Fruit fly (Drosophila melanogaster) whole organism, embryonic: Measurements from ENCODE around the gene CG15152.

Experiments
- B-H2 ChIP-seq: fragments of 200-800 bp; sonication (Bioruptor generic); optimal IDR thresholded peaks from 2 replicates; lab custom pipeline; 2018; ENCODE audit warnings: missing biosample characterization, mild to moderate bottlenecking, missing genetic modification characterization
- BEAF-32 ChIP-seq: fragments of 200-800 bp; sonication (Bioruptor generic); optimal IDR thresholded peaks from 3 replicates; lab custom pipeline; 2017; ENCODE audit warnings: missing biosample characterization, missing genetic modification characterization, mild to moderate bottlenecking, moderate library complexity, missing genetic modification reagents
- CG10267 ChIP-seq: fragments of 200-800 bp; sonication (Bioruptor generic); optimal IDR thresholded peaks from 2 replicates; lab custom pipeline; 2018; ENCODE audit warnings: missing biosample characterization, mild to moderate bottlenecking, missing genetic modification characterization, moderate library complexity
- CG10543 ChIP-seq: fragments of 200-800 bp; sonication (Bioruptor generic); optimal IDR thresholded peaks from 3 replicates; lab custom pipeline; 2017; ENCODE audit warnings: missing biosample characterization, mild to moderate bottlenecking, missing genetic modification characterization, moderate library complexity
- CG12659 ChIP-seq: fragments of 200-800 bp; sonication (Bioruptor generic); optimal IDR thresholded peaks from 3 replicates; lab custom pipeline; 2017; ENCODE audit warnings: mild to moderate bottlenecking, missing biosample characterization, missing genetic modification reagents, missing genetic modification characterization
- CG15073 ChIP-seq: fragments of 200-800 bp; sonication (Bioruptor generic); optimal IDR thresholded peaks from 2 replicates; lab custom pipeline; 2016; ENCODE audit warnings: missing biosample characterization, missing genetic modification characterization
- CG15514 ChIP-seq: fragments of 200-800 bp; sonication (Bioruptor generic); optimal IDR thresholded peaks from 3 replicates; lab custom pipeline; 2017; ENCODE audit warnings: missing biosample characterization, missing genetic modification characterization, mild to moderate bottlenecking, moderate library complexity, missing genetic modification reagents
- CG17186 ChIP-seq: fragments of 200-800 bp; sonication (Bioruptor generic); optimal IDR thresholded peaks from 3 replicates; lab custom pipeline; 2017; ENCODE audit warnings: missing biosample characterization, missing genetic modification reagents, missing genetic modification characterization
- CG1792 ChIP-seq: fragments of 200-800 bp; sonication (Bioruptor generic); optimal IDR thresholded peaks from 2 replicates; lab custom pipeline; 2016; ENCODE audit warnings: missing biosample characterization, missing genetic modification characterization
- CG18476 ChIP-seq: fragments of 200-800 bp; sonication (Bioruptor generic); optimal IDR thresholded peaks from 2 replicates; lab custom pipeline; 2016; ENCODE audit warnings: missing biosample characterization, mild to moderate bottlenecking, missing genetic modification characterization
- CG32532 ChIP-seq: fragments of 200-800 bp; sonication (Bioruptor generic); IDR thresholded peaks from 2 replicates; pipeline ENCODE4 v1.3.6; 2022; ENCODE audit warnings: missing biosample characterization, missing genetic modification characterization
- CG32767 ChIP-seq: fragments of 200-800 bp; sonication (Bioruptor generic); IDR thresholded peaks from 2 replicates; pipeline ENCODE4 v1.3.6; 2022; ENCODE audit warnings: missing biosample characterization, missing genetic modification characterization
- CG33213 ChIP-seq: fragments of 200-800 bp; sonication (Bioruptor generic); optimal IDR thresholded peaks from 3 replicates; lab custom pipeline; 2016; ENCODE audit warnings: missing biosample characterization, missing genetic modification characterization
- CG3726 ChIP-seq: fragments of 200-800 bp; sonication (Bioruptor generic); IDR thresholded peaks from 3 replicates; pipeline ENCODE4, ENCODE4 v1.3.6; 2022; ENCODE audit warnings: missing biosample characterization, missing genetic modification characterization
- CG4854 ChIP-seq: fragments of 200-800 bp; sonication (Bioruptor generic); optimal IDR thresholded peaks from 2 replicates; lab custom pipeline; 2016; ENCODE audit warnings: missing biosample characterization, missing genetic modification characterization, inconsistent platforms
- CG5245 ChIP-seq: fragments of 200-800 bp; sonication (Bioruptor generic); optimal IDR thresholded peaks from 3 replicates; lab custom pipeline; 2016; ENCODE audit warnings: missing biosample characterization, missing genetic modification characterization
- CG8388 ChIP-seq: fragments of 200-800 bp; sonication (Bioruptor generic); optimal IDR thresholded peaks from 2 replicates; lab custom pipeline; 2019; ENCODE audit warnings: missing biosample characterization, mild to moderate bottlenecking, missing genetic modification characterization, moderate library complexity
- CG8765 ChIP-seq: fragments of 200-800 bp; sonication (Bioruptor generic); IDR thresholded peaks from 2 replicates; pipeline ENCODE4 v1.3.6; 2022; ENCODE audit warnings: missing biosample characterization, missing genetic modification characterization
- CG9727 ChIP-seq: fragments of 200-800 bp; sonication (Bioruptor generic); optimal IDR thresholded peaks from 3 replicates; lab custom pipeline; 2017; ENCODE audit warnings: missing biosample characterization, mild to moderate bottlenecking, missing genetic modification characterization
- CHES-1-like ChIP-seq: fragments of 200-800 bp; sonication (Bioruptor generic); optimal IDR thresholded peaks from 2 replicates; lab custom pipeline; 2016; ENCODE audit warnings: missing biosample characterization, missing genetic modification characterization
- Doc3 ChIP-seq: fragments of 200-800 bp; sonication (Bioruptor generic); IDR thresholded peaks from 3 replicates; pipeline ENCODE4 v1.3.6; 2022; ENCODE audit warnings: missing biosample characterization, missing genetic modification characterization; ENCODE audit not compliant: partially characterized antibody
- Fer2 ChIP-seq: fragments of 200-800 bp; sonication (Bioruptor generic); optimal IDR thresholded peaks from 2 replicates; lab custom pipeline; 2018; ENCODE audit warnings: missing biosample characterization, mild to moderate bottlenecking, missing genetic modification characterization, moderate library complexity
- HLHmδ ChIP-seq: fragments of 200-800 bp; sonication (Bioruptor generic); optimal IDR thresholded peaks from 2 replicates; lab custom pipeline; 2018; ENCODE audit warnings: missing biosample characterization, mild to moderate bottlenecking, missing genetic modification characterization, moderate library complexity
- Lim3 ChIP-seq: fragments of 200-800 bp; sonication (Bioruptor generic); IDR thresholded peaks from 2 replicates; pipeline ENCODE4 v1.3.6; 2022; ENCODE audit warnings: missing biosample characterization, missing genetic modification characterization
- MBD-R2 ChIP-seq: fragments of 200-800 bp; sonication (Bioruptor generic); IDR thresholded peaks from 2 replicates; pipeline ENCODE4 v1.3.6; 2022; ENCODE audit warnings: missing biosample characterization, missing genetic modification characterization
- Nf-YB ChIP-seq: fragments of 200-800 bp; sonication (Bioruptor generic); optimal IDR thresholded peaks from 3 replicates; lab custom pipeline; 2019; ENCODE audit warnings: missing biosample characterization, mild to moderate bottlenecking, missing genetic modification characterization, moderate library complexity
- Nf-YC ChIP-seq: fragments of 200-800 bp; optimal IDR thresholded peaks from 3 replicates; lab custom pipeline; 2019; ENCODE audit warnings: missing biosample characterization, mild to moderate bottlenecking, missing genetic modification characterization, moderate library complexity
- Oaz ChIP-seq: fragments of 200-800 bp; sonication (Bioruptor generic); IDR thresholded peaks from 2 replicates; pipeline ENCODE4 v1.3.6; 2022; ENCODE audit warnings: missing biosample characterization, missing genetic modification characterization
- Ravus ChIP-seq: fragments of 200-800 bp; sonication (Bioruptor generic); IDR thresholded peaks from 2 replicates; pipeline ENCODE4 v1.3.6; 2022; ENCODE audit warnings: missing biosample characterization, missing genetic modification characterization
- ase ChIP-seq: fragments of 200-800 bp; sonication (Bioruptor generic); IDR thresholded peaks from 3 replicates; pipeline ENCODE4 v1.3.6; 2022; ENCODE audit warnings: missing biosample characterization, missing genetic modification characterization
- bbx ChIP-seq: fragments of 200-800 bp; sonication (Bioruptor generic); IDR thresholded peaks from 2 replicates; pipeline ENCODE4 v1.3.6; 2022; ENCODE audit warnings: missing biosample characterization, missing genetic modification characterization; ENCODE audit not compliant: partially characterized antibody
- bsh ChIP-seq, 2 experiments: fragments of 200-800 bp; sonication (Bioruptor generic); optimal IDR thresholded peaks; 2 replicates each; lab custom pipeline; 2017 to 2018; ENCODE audit warnings: mild to moderate bottlenecking in 2 of 2, missing biosample characterization in 2 of 2, missing genetic modification characterization in 2 of 2, moderate library complexity in 1 of 2
- btn ChIP-seq: fragments of 200-800 bp; sonication (Bioruptor generic); optimal IDR thresholded peaks from 2 replicates; lab custom pipeline; 2016; ENCODE audit warnings: missing biosample characterization, missing genetic modification characterization
- caup ChIP-seq: fragments of 200-800 bp; sonication (Bioruptor generic); optimal IDR thresholded peaks from 3 replicates; lab custom pipeline; 2017; ENCODE audit warnings: missing biosample characterization, mild to moderate bottlenecking, missing genetic modification characterization, moderate library complexity; ENCODE audit not compliant: severe bottlenecking
- chif ChIP-seq, 2 experiments: fragments of 200-800 bp; sonication (Bioruptor generic); optimal IDR thresholded peaks; 3 replicates each; lab custom pipeline; 2016; ENCODE audit warnings: missing biosample characterization in 2 of 2, missing genetic modification characterization in 2 of 2
- croc ChIP-seq: fragments of 200-800 bp; sonication (Bioruptor generic); conservative IDR thresholded peaks from 3 replicates; pipeline ENCODE4 v1.3.6; 2022; ENCODE audit warnings: missing biosample characterization, missing genetic modification characterization
- dmrt99B ChIP-seq: fragments of 200-800 bp; sonication (Bioruptor generic); optimal IDR thresholded peaks from 2 replicates; lab custom pipeline; 2018; ENCODE audit warnings: missing biosample characterization, mild to moderate bottlenecking, missing genetic modification characterization, moderate library complexity
- dysf ChIP-seq: fragments of 200-800 bp; sonication (Bioruptor generic); IDR thresholded peaks from 3 replicates; pipeline ENCODE4 v1.3.6; 2022; ENCODE audit warnings: missing biosample characterization, missing genetic modification characterization
- en ChIP-seq: fragments of 200-800 bp; sonication (Bioruptor generic); optimal IDR thresholded peaks from 2 replicates; lab custom pipeline; 2016; ENCODE audit warnings: missing biosample characterization, missing genetic modification characterization
- eyg ChIP-seq: fragments of 200-800 bp; sonication (Bioruptor generic); optimal IDR thresholded peaks from 3 replicates; lab custom pipeline; 2016; ENCODE audit warnings: missing biosample characterization, missing genetic modification characterization
- fd3F ChIP-seq: fragments of 200-800 bp; sonication (Bioruptor generic); optimal IDR thresholded peaks from 2 replicates; lab custom pipeline; 2018; ENCODE audit warnings: missing biosample characterization, mild to moderate bottlenecking, missing genetic modification characterization, moderate library complexity
- fd96Cb ChIP-seq: fragments of 200-800 bp; sonication (Bioruptor generic); optimal IDR thresholded peaks from 2 replicates; lab custom pipeline; 2018; ENCODE audit warnings: missing biosample characterization, mild to moderate bottlenecking, missing genetic modification characterization, moderate library complexity
- gfzf ChIP-seq: fragments of 200-800 bp; sonication (Bioruptor generic); optimal IDR thresholded peaks from 2 replicates; lab custom pipeline; 2016; ENCODE audit warnings: missing biosample characterization, mild to moderate bottlenecking, missing genetic modification characterization, moderate library complexity
- gro ChIP-seq: fragments of 200-800 bp; sonication (Bioruptor generic); optimal IDR thresholded peaks from 2 replicates; lab custom pipeline; 2016; ENCODE audit warnings: missing biosample characterization, missing genetic modification characterization
- klu ChIP-seq: fragments of 200-800 bp; sonication (Bioruptor generic); IDR thresholded peaks from 2 replicates; pipeline ENCODE4 v1.3.6; 2022; ENCODE audit warnings: missing biosample characterization, missing genetic modification characterization
- nerfin-1 ChIP-seq: fragments of 200-800 bp; sonication (Bioruptor generic); optimal IDR thresholded peaks from 3 replicates; lab custom pipeline; 2019; ENCODE audit warnings: missing biosample characterization, mild to moderate bottlenecking, missing genetic modification characterization, moderate library complexity
- sug ChIP-seq: fragments of 200-800 bp; optimal IDR thresholded peaks from 2 replicates; lab custom pipeline; 2019; ENCODE audit warnings: missing biosample characterization, mild to moderate bottlenecking, missing genetic modification characterization, moderate library complexity
- wor ChIP-seq: fragments of 200-800 bp; sonication (Bioruptor generic); IDR thresholded peaks from 2 replicates; pipeline ENCODE4 v1.3.6; 2022; ENCODE audit warnings: missing biosample characterization, missing genetic modification characterization
- zen ChIP-seq: fragments of 200-800 bp; sonication (Bioruptor generic); optimal IDR thresholded peaks from 3 replicates; lab custom pipeline; 2018; ENCODE audit warnings: missing biosample characterization, mild to moderate bottlenecking, missing genetic modification characterization, moderate library complexity

Gene CG15152

DNA sequence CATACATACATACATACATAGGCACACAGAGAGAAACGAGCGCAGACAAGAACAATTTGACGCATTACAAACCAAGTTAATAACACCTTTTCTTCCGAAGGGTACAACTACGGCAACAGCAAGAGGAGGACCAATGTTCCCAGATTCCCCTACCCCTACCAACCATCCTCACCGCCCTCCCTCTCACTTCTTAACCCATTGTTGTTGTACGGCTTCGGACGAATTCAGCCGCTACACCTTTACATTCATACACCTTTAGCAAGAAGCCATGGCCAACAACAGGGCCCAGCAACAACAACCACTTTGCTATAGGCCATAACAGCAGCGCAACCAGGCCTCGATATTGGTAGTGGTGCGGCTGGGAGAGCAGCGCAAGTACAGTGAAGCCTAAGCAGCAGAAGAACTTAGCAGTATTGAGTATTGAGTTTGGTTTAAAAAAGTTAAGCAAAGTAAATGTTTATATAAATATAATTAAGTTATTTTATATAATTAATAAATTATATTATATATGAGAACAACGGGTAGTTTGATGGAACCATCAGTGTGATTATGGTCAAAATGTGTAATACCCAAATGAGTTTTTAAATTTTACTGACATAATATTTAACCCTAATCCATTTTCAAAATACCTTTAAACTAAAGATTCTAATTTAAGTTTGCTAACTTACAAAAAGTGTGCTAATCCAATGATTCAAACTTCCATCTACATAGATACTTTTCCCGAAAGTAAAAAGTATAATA is 36.2 kb downstream of the CG15152 start (continued):
- TF ChIP-seq Oaz (no peak), caup (GFP tag; lab: Kevin White, UChicago) (no peak), CG32532 (GFP tag; lab: Robert Waterston, UW) (peak; percentile 76), klu (GFP tag; lab: Robert Waterston, UW) (no peak), nerfin-1 (tag; lab: Kevin White, UChicago) (no peak), fd96Cb (tag; lab: Kevin White, UChicago) (peak; percentile 21), chif (GFP tag; optimal IDR thresholded peaks at IDR 0.05; lab: Kevin White, UChicago) (peak in 1 of 2 experiments; percentile 10), CG18476 (GFP tag; lab: Kevin White, UChicago) (peak; percentile 33), CHES-1-like (no peak), CG8388 (GFP tag; lab: Kevin White, UChicago) (no peak), CG15514 (GFP tag; lab: Kevin White, UChicago) (peak; percentile 22), CG3726 (GFP tag; lab: Robert Waterston, UW) (no peak), Lim3 (GFP tag; lab: Robert Waterston, UW) (no peak), zen (tag; lab: Kevin White, UChicago) (no peak), BEAF-32 (GFP tag; lab: Kevin White, UChicago) (no peak), Fer2 (peak; percentile 20), CG9727 (GFP tag; lab: Kevin White, UChicago) (no peak), gfzf (no peak), CG12659 (peak; percentile 39), CG5245 (GFP tag; lab: Kevin White, UChicago) (no peak), HLHmδ (GFP tag; lab: Kevin White, UChicago) (no peak), fd3F (peak; percentile 5), Nf-YB (GFP tag; lab: Kevin White, UChicago) (no peak), Nf-YC (tag; lab: Kevin White, UChicago) (no peak), CG32767 (GFP tag; lab: Robert Waterston, UW) (no peak), dysf (GFP tag; lab: Robert Waterston, UW) (peak; percentile 66; the same call in 2 of the 3 replicates), dmrt99B (peak; percentile 27), sug (tag; lab: Kevin White, UChicago) (no peak), CG17186 (GFP tag; lab: Kevin White, UChicago) (no peak), Ravus (GFP tag; lab: Robert Waterston, UW) (no peak; the same call in 1 of the 2 replicates), CG8765 (GFP tag; lab: Robert Waterston, UW) (peak; percentile 40; the same call in 1 of the 2 replicates), ase (no peak; the same call in 1 of the 3 replicates), gro (GFP tag; lab: Kevin White, UChicago) (no peak), CG15073 (no peak), Doc3 (no peak), B-H2 (GFP tag; lab: Kevin White, UChicago) (peak; percentile 1), wor (no peak), en (GFP tag; lab: Kevin White, UChicago) (no peak), bsh (GFP tag; optimal IDR thresholded peaks at IDR 0.05; lab: Kevin White, UChicago) (peak in 1 of 2 experiments; percentile 16), bbx (GFP tag; lab: Robert Waterston, UW) (no peak), croc (GFP tag; lab: Robert Waterston, UW) (no peak), CG33213 (GFP tag; lab: Kevin White, UChicago) (no peak), CG4854 (no peak), eyg (GFP tag; lab: Kevin White, UChicago) (no peak), btn (GFP tag; lab: Kevin White, UChicago) (no peak), CG10543 (GFP tag; lab: Kevin White, UChicago) (peak; percentile 43), CG10267 (tag; lab: Kevin White, UChicago) (peak; percentile 18), MBD-R2 (GFP tag; lab: Robert Waterston, UW) (0 out of 2 replicates have a peak, but pooled peaks have one; percentile 17), CG1792 (GFP tag; lab: Kevin White, UChicago) (no peak)
